Fruit fly (Drosophila melanogaster) whole organism, wandering third instar larva: ENCODE results near the gene Bx.

Experiments
- CG32264 ChIP-seq: fragments of 200-800 bp; sonication (Bioruptor generic); optimal IDR thresholded peaks from 2 replicates; lab custom pipeline; 2016; ENCODE audit warnings: missing biosample characterization, missing genetic modification characterization
- Dif ChIP-seq: fragments of 200-275, 200-300 bp; sonication (Bioruptor generic); optimal IDR thresholded peaks from 2 replicates; lab custom pipeline; 2018; ENCODE audit warnings: missing biosample characterization, missing genetic modification characterization; ENCODE audit not compliant: partially characterized antibody
- Jra ChIP-seq: sonication (Bioruptor generic); optimal IDR thresholded peaks from 2 replicates; lab custom pipeline; 2016; ENCODE audit warnings: missing biosample characterization, missing genetic modification characterization
- dsf ChIP-seq: sonication (Bioruptor generic); optimal IDR thresholded peaks from 2 replicates; lab custom pipeline; 2016; ENCODE audit warnings: missing biosample characterization, missing genetic modification characterization, borderline replicate concordance
- usp ChIP-seq: fragments of >200 bp; optimal IDR thresholded peaks from 2 replicates; lab custom pipeline; 2017; ENCODE audit warnings: missing biosample characterization, missing genetic modification characterization

- no peak for TF ChIP-seq Jra (GFP tag; lab: Kevin White, UChicago)
- TF ChIP-seq CG32264 (GFP tag; lab: Kevin White, UChicago), result no peak
- no peak for TF ChIP-seq dsf (GFP tag; lab: Kevin White, UChicago)
- no peak for TF ChIP-seq usp (GFP tag; lab: Kevin White, UChicago)
- no peak for TF ChIP-seq Dif
Observed at dm6 chrX:18523146-18523812, 8.1 kb downstream of the Bx start.
